Worm (Caenorhabditis elegans): Measurements from ENCODE around the gene F39F10.5.
"Not testable (repeated sequence)": the region's sequence is repeated elsewhere in the genome, so short reads cannot be mapped to it uniquely, and the experiment has no call there.

Gene F39F10.5

DNA sequence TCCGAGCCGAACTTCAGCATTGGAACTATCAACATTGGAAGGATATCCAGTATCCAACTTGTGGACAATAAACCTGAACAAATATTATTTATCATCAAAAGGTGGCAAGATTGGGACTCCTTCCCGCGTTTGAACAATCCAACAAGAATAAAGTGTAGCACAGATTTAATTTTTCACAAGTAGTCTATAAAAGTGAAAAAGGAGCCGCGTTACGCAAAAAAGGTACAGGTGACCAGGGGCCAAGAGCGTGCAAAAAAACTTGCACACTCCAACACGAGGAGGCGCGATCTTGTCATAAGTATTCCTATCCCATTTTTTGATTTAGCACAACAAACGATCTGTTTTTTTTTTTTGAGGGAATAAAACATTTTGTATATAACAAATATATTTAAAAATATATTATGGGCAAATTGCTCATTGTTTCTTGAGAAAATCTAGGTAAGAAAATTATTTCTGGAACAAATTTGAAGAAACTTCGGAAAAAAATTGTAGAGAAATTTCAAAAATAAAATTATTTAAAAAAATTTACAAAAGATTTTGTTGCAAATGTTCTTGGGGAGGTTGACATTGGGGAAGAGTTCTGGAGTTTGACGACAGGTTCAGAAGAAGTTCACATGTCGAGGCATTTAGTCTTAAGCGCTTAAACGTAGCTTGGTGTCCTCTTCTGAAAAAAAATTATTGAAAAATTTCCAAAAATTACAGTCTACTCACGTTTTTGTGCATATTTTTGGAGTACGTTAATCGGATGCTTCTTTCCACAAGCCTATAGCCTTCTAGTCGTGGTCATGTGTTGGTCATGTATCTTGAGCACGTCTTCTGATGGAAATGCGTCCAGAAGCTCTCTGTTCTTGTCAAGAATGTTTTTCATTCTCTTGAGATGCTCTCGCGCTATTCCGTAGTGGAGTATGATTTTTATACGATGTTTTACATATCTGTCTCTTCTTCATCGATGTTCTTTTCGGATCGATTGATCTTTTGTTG is 30.7 kb upstream of the F39F10.5 start (continued):
- no peak for TF ChIP-seq ceh-31 (tag; optimal IDR thresholded peaks at IDR 0.05)
- no peak for TF ChIP-seq ttx-3 (tag; optimal IDR thresholded peaks at IDR 0.05)
- TF ChIP-seq hlh-30 (tag; optimal IDR thresholded peaks at IDR 0.05; ENCODE audit: insufficient read depth): no peak
- peak; percentile 2 for TF ChIP-seq lin-11 (tag; optimal IDR thresholded peaks at IDR 0.05)
- no peak for TF ChIP-seq ceh-14 (tag; optimal IDR thresholded peaks at IDR 0.05)
- no peak for TF ChIP-seq F13H6.1 (tag; optimal IDR thresholded peaks at IDR 0.05)
- no peak for TF ChIP-seq fkh-6 (tag; optimal IDR thresholded peaks at IDR 0.05)
- TF ChIP-seq hlh-6 (tag; optimal IDR thresholded peaks at IDR 0.05): no peak
- TF ChIP-seq Y22D7AL.16 (tag; optimal IDR thresholded peaks at IDR 0.05): no peak
- no peak for TF ChIP-seq sox-2 (GFP tag; IDR thresholded peaks at IDR 0.05)
- TF ChIP-seq ceh-24 (tag; optimal IDR thresholded peaks at IDR 0.05): no peak
- TF ChIP-seq eyg-1 (tag; optimal IDR thresholded peaks at IDR 0.05): no peak
- no peak for TF ChIP-seq nhr-11 (tag; optimal IDR thresholded peaks at IDR 0.05)
- TF ChIP-seq hlh-8 (tag; optimal IDR thresholded peaks at IDR 0.05): peak; percentile 20
- TF ChIP-seq pros-1 (tag; optimal IDR thresholded peaks at IDR 0.05): no peak
- TF ChIP-seq ceh-30 (tag; optimal IDR thresholded peaks at IDR 0.05): no peak
- no peak for TF ChIP-seq nhr-232 (tag; optimal IDR thresholded peaks at IDR 0.05)
- TF ChIP-seq fkh-10 (GFP tag; optimal IDR thresholded peaks at IDR 0.05): no peak
- TF ChIP-seq pha-4 (tag; optimal IDR thresholded peaks at IDR 0.05): no peak

DNA sequence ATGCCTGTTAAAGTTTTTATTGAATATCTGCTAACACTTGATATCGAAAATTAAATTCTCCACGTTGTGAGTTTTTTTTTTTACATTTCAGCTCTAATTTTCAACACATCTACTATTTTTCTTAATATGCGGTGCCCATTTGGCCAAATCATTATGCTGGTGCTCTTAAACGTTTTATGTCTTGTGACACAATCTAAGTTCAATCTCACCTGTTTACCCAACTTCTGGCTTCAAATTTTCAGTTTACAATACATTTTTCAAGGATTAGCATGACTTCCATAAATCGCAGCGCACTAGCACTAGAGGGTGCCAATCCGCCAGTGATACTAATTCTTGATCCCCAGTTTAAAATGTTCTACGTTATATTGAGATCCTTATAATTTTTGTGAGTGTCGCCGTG is 28.7 kb upstream of the F39F10.5 start:
- TF ChIP-seq ceh-19 (GFP tag; optimal IDR thresholded peaks at IDR 0.05) (no peak), ceh-45 (GFP tag; IDR thresholded peaks at IDR 0.05) (no peak), C08G9.2 (tag; optimal IDR thresholded peaks at IDR 0.05) (no peak), unc-42 (tag; optimal IDR thresholded peaks at IDR 0.05) (no peak), npax-4 (tag; optimal IDR thresholded peaks at IDR 0.05) (no peak), pag-3 (tag; optimal IDR thresholded peaks at IDR 0.05; ENCODE audit: borderline replicate concordance) (no peak), mec-3 (tag; optimal IDR thresholded peaks at IDR 0.05; ENCODE audit: borderline replicate concordance) (no peak), odd-2 (tag; optimal IDR thresholded peaks at IDR 0.05) (no peak), gmeb-2 (tag; optimal IDR thresholded peaks at IDR 0.05) (no peak), pha-4 (tag; optimal IDR thresholded peaks at IDR 0.05) (no peak), hlh-6 (tag; optimal IDR thresholded peaks at IDR 0.05) (no peak), nhr-232 (tag; optimal IDR thresholded peaks at IDR 0.05) (no peak), pqm-1 (tag; optimal IDR thresholded peaks at IDR 0.05) (no peak), ceh-6 (GFP tag; optimal IDR thresholded peaks at IDR 0.05) (no peak), nfya-1 (tag; optimal IDR thresholded peaks at IDR 0.05) (no peak), eyg-1 (tag; optimal IDR thresholded peaks at IDR 0.05) (no peak), ceh-34 (tag; optimal IDR thresholded peaks at IDR 0.05) (no peak)

DNA sequence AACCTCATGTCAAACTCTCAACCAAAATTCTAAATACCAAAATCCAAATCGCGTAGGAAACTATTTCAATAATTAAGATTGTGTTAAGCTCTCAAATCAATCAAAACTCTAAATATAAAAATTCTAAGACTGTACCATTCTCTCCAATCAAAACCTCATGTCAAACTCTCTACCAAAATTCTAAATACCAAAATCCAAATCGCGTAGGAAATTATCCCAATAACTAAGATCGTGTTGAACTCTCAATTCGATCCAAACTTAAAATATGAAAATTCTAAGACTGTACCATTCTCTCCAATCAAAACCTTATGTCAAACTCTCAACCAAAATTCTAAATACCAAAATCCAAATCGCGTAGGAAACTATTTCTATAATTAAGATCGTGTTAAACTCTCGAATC is 18.8 kb upstream of the F39F10.5 start:
- TF ChIP-seq sox-2 (GFP tag; IDR thresholded peaks at IDR 0.05) (peak; percentile 21), unc-3 (GFP tag; conservative IDR thresholded peaks at IDR 0.05) (peak; percentile 64; the same call in 1 of the 2 replicates)
- TF ChIP-seq unc-3 (tag; optimal IDR thresholded peaks at IDR 0.05): not testable (repeated sequence)

DNA sequence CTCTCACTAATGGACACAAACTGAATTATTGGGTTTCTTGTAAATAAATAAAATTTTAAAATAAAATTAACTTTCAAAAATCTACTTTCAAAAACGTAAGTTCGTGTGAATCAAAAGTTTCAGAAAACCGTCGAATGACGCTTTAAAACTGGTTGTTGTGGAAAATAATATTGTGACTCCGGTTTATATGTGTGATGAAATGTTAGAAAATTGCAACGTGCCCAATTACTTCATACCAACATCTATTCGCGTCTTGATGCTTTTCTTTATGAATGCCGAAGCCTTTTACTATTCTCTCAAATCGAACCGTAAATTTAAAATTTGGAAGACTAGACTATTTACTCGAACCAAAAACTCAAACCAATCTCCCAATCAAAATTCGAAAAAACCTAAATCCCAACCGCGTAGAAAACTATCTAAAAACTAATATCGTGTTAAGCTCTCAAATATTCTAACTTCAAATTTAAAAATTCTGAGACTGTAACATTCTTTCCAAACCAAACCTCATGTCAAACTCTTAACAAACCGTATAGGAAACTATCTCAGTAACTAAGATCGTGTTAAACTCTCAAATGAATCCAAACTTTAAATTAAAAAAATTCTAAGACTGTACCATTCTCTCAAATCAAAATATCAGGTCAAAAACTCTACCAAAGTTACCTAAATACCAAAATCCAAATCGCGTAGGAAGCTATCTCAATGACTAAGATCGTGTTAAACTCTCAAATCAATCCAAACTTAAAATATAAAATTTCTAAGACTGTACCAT is 17.9 kb upstream of the F39F10.5 start:
- no peak for TF ChIP-seq ceh-6 (GFP tag; optimal IDR thresholded peaks at IDR 0.05)
- no peak for TF ChIP-seq unc-42 (tag; optimal IDR thresholded peaks at IDR 0.05)
- TF ChIP-seq K09A11.1 (tag; optimal IDR thresholded peaks at IDR 0.05; ENCODE audit: insufficient read depth): no peak
- no peak for TF ChIP-seq mec-3 (tag; optimal IDR thresholded peaks at IDR 0.05; ENCODE audit: borderline replicate concordance)
- TF ChIP-seq che-1 (tag; optimal IDR thresholded peaks at IDR 0.05): no peak
- peak; percentile 25 for TF ChIP-seq ceh-30 (tag; optimal IDR thresholded peaks at IDR 0.05)
- TF ChIP-seq npax-4 (tag; optimal IDR thresholded peaks at IDR 0.05): no peak
- TF ChIP-seq ceh-24 (tag; optimal IDR thresholded peaks at IDR 0.05): no peak
- no peak for TF ChIP-seq ceh-18 (tag; optimal IDR thresholded peaks at IDR 0.05)
- no peak for TF ChIP-seq pha-2 (tag; optimal IDR thresholded peaks at IDR 0.05)
- peak; percentile 87 for TF ChIP-seq ama-1 (optimal IDR thresholded peaks at IDR 0.05)
- no peak for TF ChIP-seq C08G9.2 (tag; optimal IDR thresholded peaks at IDR 0.05)
- no peak for TF ChIP-seq K02D7.2 (tag; optimal IDR thresholded peaks at IDR 0.05)
- TF ChIP-seq zip-5 (tag; optimal IDR thresholded peaks at IDR 0.05): no peak
- TF ChIP-seq ceh-2 (tag; optimal IDR thresholded peaks at IDR 0.05): no peak
- TF ChIP-seq sox-2 (GFP tag; IDR thresholded peaks at IDR 0.05): no peak
- TF ChIP-seq ttx-3 (tag; optimal IDR thresholded peaks at IDR 0.05): no peak
- TF ChIP-seq pros-1 (tag; optimal IDR thresholded peaks at IDR 0.05): no peak
- TF ChIP-seq F13H6.1 (tag; optimal IDR thresholded peaks at IDR 0.05): peak; percentile 17
- TF ChIP-seq ref-2 (tag; optimal IDR thresholded peaks at IDR 0.05): no peak
- no peak for TF ChIP-seq hlh-30 (tag; optimal IDR thresholded peaks at IDR 0.05; ENCODE audit: insufficient read depth)

Data from whole organism, late embryonic.